Fruit fly (Drosophila melanogaster): ENCODE results near the gene CG2256.

Gene CG2256

dm6 chrX:8129204-8129997 is 42.4 kb upstream of the CG2256 start, which contains the start of gene CG2116:
Gene CG2116, plus strand, starts transcription at chrX:8129812.
- peak; percentile 1 for TF ChIP-seq Myc (optimal IDR thresholded peaks at IDR 0.05)
- TF ChIP-seq Sp1 (GFP tag; optimal IDR thresholded peaks at IDR 0.05), result peak; percentile 13
- TF ChIP-seq h (GFP tag; optimal IDR thresholded peaks at IDR 0.05), result peak; percentile 3
- TF ChIP-seq HLH106 (tag; optimal IDR thresholded peaks at IDR 0.05), result peak; percentile 1
- TF ChIP-seq rgr (GFP tag; optimal IDR thresholded peaks at IDR 0.05), result no peak
- TF ChIP-seq fru (GFP tag; optimal IDR thresholded peaks at IDR 0.05), result no peak
- TF ChIP-seq Abd-B (GFP tag; optimal IDR thresholded peaks at IDR 0.05), result no peak
- TF ChIP-seq CrebA (GFP tag; optimal IDR thresholded peaks at IDR 0.05; ENCODE audit: borderline replicate concordance), result no peak

dm6 chrX:8128133-8128532 is 41.1 kb upstream of the CG2256 start:
- TF ChIP-seq dmrt93B (GFP tag; optimal IDR thresholded peaks at IDR 0.05) (no peak), Myc (optimal IDR thresholded peaks at IDR 0.05) (no peak), Rel (GFP tag; optimal IDR thresholded peaks at IDR 0.05) (no peak), Rel (tag; optimal IDR thresholded peaks at IDR 0.05) (no peak), N (GFP tag; optimal IDR thresholded peaks at IDR 0.05) (no peak), GATAd (GFP tag; optimal IDR thresholded peaks at IDR 0.05) (no peak), tai (GFP tag; optimal IDR thresholded peaks at IDR 0.05) (no peak), brk (GFP tag; optimal IDR thresholded peaks at IDR 0.05) (no peak), Dfd (GFP tag; optimal IDR thresholded peaks at IDR 0.05) (no peak), sage (GFP tag; optimal IDR thresholded peaks at IDR 0.05) (no peak), Jra (GFP tag; optimal IDR thresholded peaks at IDR 0.05) (no peak)

dm6 chrX:8126149-8126548 is 39.1 kb upstream of the CG2256 start:
- TF ChIP-seq sv (GFP tag; optimal IDR thresholded peaks at IDR 0.05) (peak; percentile 9), tai (GFP tag; optimal IDR thresholded peaks at IDR 0.05) (no peak)

dm6 chrX:8125224-8125649 is 38.2 kb upstream of the CG2256 start:
- TF ChIP-seq br (GFP tag; optimal IDR thresholded peaks at IDR 0.05) (no peak), tai (GFP tag; optimal IDR thresholded peaks at IDR 0.05) (no peak), Myc (optimal IDR thresholded peaks at IDR 0.05) (no peak), CrebA (GFP tag; optimal IDR thresholded peaks at IDR 0.05; ENCODE audit: borderline replicate concordance) (no peak), h (GFP tag; optimal IDR thresholded peaks at IDR 0.05) (no peak), CG9705 (GFP tag; optimal IDR thresholded peaks at IDR 0.05) (no peak), jim (GFP tag; optimal IDR thresholded peaks at IDR 0.05) (no peak), Abd-B (GFP tag; optimal IDR thresholded peaks at IDR 0.05) (no peak), pan (optimal IDR thresholded peaks at IDR 0.05) (no peak), HLH106 (tag; optimal IDR thresholded peaks at IDR 0.05) (no peak), psq (GFP tag; optimal IDR thresholded peaks at IDR 0.05) (no peak), GATAd (GFP tag; optimal IDR thresholded peaks at IDR 0.05) (no peak), sv (GFP tag; optimal IDR thresholded peaks at IDR 0.05) (no peak), Hr83 (GFP tag; optimal IDR thresholded peaks at IDR 0.05; ENCODE audit: poor library complexity, severe bottlenecking) (no peak), ey (GFP tag; optimal IDR thresholded peaks at IDR 0.05) (no peak), N (GFP tag; optimal IDR thresholded peaks at IDR 0.05) (no peak), dsf (GFP tag; optimal IDR thresholded peaks at IDR 0.05; ENCODE audit: borderline replicate concordance) (no peak), Vsx2 (GFP tag; optimal IDR thresholded peaks at IDR 0.05; ENCODE audit: partially characterized antibody) (no peak)

dm6 chrX:8122834-8123233 is 35.8 kb upstream of the CG2256 start:
- TF ChIP-seq GATAd (GFP tag; optimal IDR thresholded peaks at IDR 0.05) (no peak), OdsH (GFP tag; optimal IDR thresholded peaks at IDR 0.05) (no peak), dsf (GFP tag; optimal IDR thresholded peaks at IDR 0.05; ENCODE audit: borderline replicate concordance) (no peak), CG32264 (GFP tag; optimal IDR thresholded peaks at IDR 0.05) (no peak), sv (GFP tag; optimal IDR thresholded peaks at IDR 0.05) (no peak), Dif (GFP tag; optimal IDR thresholded peaks at IDR 0.05; ENCODE audit: partially characterized antibody) (no peak), Hr83 (GFP tag; optimal IDR thresholded peaks at IDR 0.05; ENCODE audit: poor library complexity, severe bottlenecking) (no peak), foxo (GFP tag; optimal IDR thresholded peaks at IDR 0.05) (no peak), CG9705 (GFP tag; optimal IDR thresholded peaks at IDR 0.05) (no peak), Vsx2 (GFP tag; optimal IDR thresholded peaks at IDR 0.05; ENCODE audit: partially characterized antibody) (no peak), fru (GFP tag; optimal IDR thresholded peaks at IDR 0.05) (no peak), ey (GFP tag; optimal IDR thresholded peaks at IDR 0.05) (no peak), Jra (GFP tag; optimal IDR thresholded peaks at IDR 0.05) (no peak), dl (GFP tag; optimal IDR thresholded peaks at IDR 0.05; ENCODE audit: insufficient read depth in 1 of 2, partially characterized antibody in 2 of 2) (no peak), Myc (optimal IDR thresholded peaks at IDR 0.05) (no peak), h (GFP tag; optimal IDR thresholded peaks at IDR 0.05) (no peak), Sp1 (GFP tag; optimal IDR thresholded peaks at IDR 0.05) (no peak), Hr78 (GFP tag; optimal IDR thresholded peaks at IDR 0.05) (no peak), Mio (GFP tag; optimal IDR thresholded peaks at IDR 0.05) (no peak), Rel (GFP tag; optimal IDR thresholded peaks at IDR 0.05) (no peak), Rel (tag; optimal IDR thresholded peaks at IDR 0.05) (no peak)
